Fruit fly (Drosophila melanogaster): ENCODE data around the gene mRpL2.

mRpL2 gene

dm6 chr3L:11120419-11120958 lies at the start of gene mRpL2, which contains the start of gene FoxK (continued):
- TF ChIP-seq eyg (GFP tag; optimal IDR thresholded peaks at IDR 0.05) (no peak), CG11723 (GFP tag; optimal IDR thresholded peaks at IDR 0.05) (no peak), mirr (GFP tag; optimal IDR thresholded peaks at IDR 0.05) (no peak), bbx (GFP tag; IDR thresholded peaks at IDR 0.05; ENCODE audit: partially characterized antibody) (peak; percentile 56), slp2 (GFP tag; optimal IDR thresholded peaks at IDR 0.05) (no peak), ttk (GFP tag; IDR thresholded peaks at IDR 0.05) (no peak), CG12391 (tag; optimal IDR thresholded peaks at IDR 0.05) (no peak), CG43689 (GFP tag; IDR thresholded peaks at IDR 0.05) (no peak), zfh1 (GFP tag; IDR thresholded peaks at IDR 0.05) (peak; percentile 31; the same call in 1 of the 3 replicates), ranshi (GFP tag; IDR thresholded peaks at IDR 0.05) (no peak), pum (GFP tag; optimal IDR thresholded peaks at IDR 0.05) (no peak), CG17612 (GFP tag; IDR thresholded peaks at IDR 0.05) (no peak), CG8388 (GFP tag; optimal IDR thresholded peaks at IDR 0.05) (no peak), CG3407 (GFP tag; optimal IDR thresholded peaks at IDR 0.05) (no peak), Nf-YB (GFP tag; optimal IDR thresholded peaks at IDR 0.05) (no peak), CG17359 (tag; optimal IDR thresholded peaks at IDR 0.05) (no peak), CG10959 (GFP tag; IDR thresholded peaks at IDR 0.05) (no peak), CG11398 (GFP tag; optimal IDR thresholded peaks at IDR 0.05) (no peak), HHEX (GFP tag; optimal IDR thresholded peaks at IDR 0.05) (no peak), CTCF (GFP tag; optimal IDR thresholded peaks at IDR 0.05) (peak; percentile 44), CG13123 (GFP tag; optimal IDR thresholded peaks at IDR 0.05) (no peak), CG7372 (GFP tag; IDR thresholded peaks at IDR 0.05) (no peak), Ets97D (GFP tag; optimal IDR thresholded peaks at IDR 0.05) (peak; percentile 55), zfh2 (GFP tag; optimal IDR thresholded peaks at IDR 0.05) (no peak), ash1 (GFP tag; optimal IDR thresholded peaks at IDR 0.05) (no peak), Ptx1 (GFP tag; IDR thresholded peaks at IDR 0.05) (no peak), CG12299 (tag; optimal IDR thresholded peaks at IDR 0.05) (no peak), eve (GFP tag; optimal IDR thresholded peaks at IDR 0.05) (no peak), lov (optimal IDR thresholded peaks at IDR 0.05) (peak; percentile 16), lov (GFP tag; IDR thresholded peaks at IDR 0.05) (no peak), HLH3B (GFP tag; IDR thresholded peaks at IDR 0.05) (no peak), Mad (GFP tag; optimal IDR thresholded peaks at IDR 0.05) (no peak), CG14441 (GFP tag; IDR thresholded peaks at IDR 0.05) (no peak), CG7928 (GFP tag; optimal IDR thresholded peaks at IDR 0.05) (no peak), CG12104 (GFP tag; optimal IDR thresholded peaks at IDR 0.05) (no peak), HLH4C (GFP tag; IDR thresholded peaks at IDR 0.05; ENCODE audit: partially characterized antibody) (no peak), Sox100B (GFP tag; optimal IDR thresholded peaks at IDR 0.05) (no peak), CG4360 (GFP tag; IDR thresholded peaks at IDR 0.05) (no peak), org-1 (GFP tag; optimal IDR thresholded peaks at IDR 0.05) (no peak), Atf6 (GFP tag; IDR thresholded peaks at IDR 0.05) (no peak), CG15011 (GFP tag; optimal IDR thresholded peaks at IDR 0.05) (no peak), kni (GFP tag; optimal IDR thresholded peaks at IDR 0.05) (no peak), odd (GFP tag; optimal IDR thresholded peaks at IDR 0.05) (no peak), CG4404 (GFP tag; IDR thresholded peaks at IDR 0.05) (no peak), CG4617 (GFP tag; optimal IDR thresholded peaks at IDR 0.05; ENCODE audit: borderline replicate concordance) (peak; percentile 81), Adf1 (GFP tag; IDR thresholded peaks at IDR 0.05) (no peak), Bdp1 (GFP tag; optimal IDR thresholded peaks at IDR 0.05) (no peak), CG1602 (GFP tag; optimal IDR thresholded peaks at IDR 0.05) (no peak), Oaz (GFP tag; IDR thresholded peaks at IDR 0.05) (no peak), CG17568 (GFP tag; optimal IDR thresholded peaks at IDR 0.05) (no peak), lmd (GFP tag; IDR thresholded peaks at IDR 0.05) (no peak), CG12769 (tag; optimal IDR thresholded peaks at IDR 0.05) (peak; percentile 10), PHDP (tag; optimal IDR thresholded peaks at IDR 0.05) (no peak)

Data from whole organism, embryonic.